Fruit fly (Drosophila melanogaster) whole organism, embryonic: ENCODE results near the gene Tim17a1.

Experiments
- Awh ChIP-seq: fragments of 200-800 bp; sonication (Bioruptor generic); IDR thresholded peaks from 2 replicates; pipeline ENCODE4, ENCODE4 v1.3.6; 2022; ENCODE audit warnings: missing biosample characterization, missing genetic modification characterization
- BEAF-32 ChIP-seq: fragments of 200-800 bp; sonication (Bioruptor generic); optimal IDR thresholded peaks from 3 replicates; lab custom pipeline; 2017; ENCODE audit warnings: missing biosample characterization, missing genetic modification characterization, mild to moderate bottlenecking, moderate library complexity, missing genetic modification reagents
- Blimp-1 ChIP-seq: fragments of 200-800 bp; sonication (Bioruptor generic); optimal IDR thresholded peaks from 3 replicates; lab custom pipeline; 2018; ENCODE audit warnings: missing biosample characterization, missing genetic modification characterization, mild to moderate bottlenecking, moderate library complexity, missing genetic modification reagents
- CG10147 ChIP-seq: fragments of 200-800 bp; sonication (Bioruptor generic); optimal IDR thresholded peaks from 2 replicates; lab custom pipeline; 2019; ENCODE audit warnings: missing biosample characterization, mild to moderate bottlenecking, missing genetic modification characterization, moderate library complexity
- CG13624 ChIP-seq: fragments of 200-800 bp; sonication (Bioruptor generic); optimal IDR thresholded peaks from 2 replicates; lab custom pipeline; 2016; ENCODE audit warnings: missing biosample characterization, missing genetic modification characterization
- CG13775 ChIP-seq: fragments of 200-800 bp; sonication (Bioruptor generic); optimal IDR thresholded peaks from 3 replicates; lab custom pipeline; 2017; ENCODE audit warnings: missing biosample characterization, mild to moderate bottlenecking, missing genetic modification characterization
- CG1832 ChIP-seq: fragments of 200-800 bp; sonication (Bioruptor generic); optimal IDR thresholded peaks from 2 replicates; lab custom pipeline; 2017; ENCODE audit warnings: missing biosample characterization, mild to moderate bottlenecking, missing genetic modification characterization, inconsistent platforms
- CG2202 ChIP-seq: fragments of 200-800 bp; sonication (Bioruptor generic); optimal IDR thresholded peaks from 2 replicates; lab custom pipeline; 2018; ENCODE audit warnings: missing biosample characterization, mild to moderate bottlenecking, missing genetic modification characterization
- CG2678 ChIP-seq: fragments of 200-800 bp; sonication (Bioruptor generic); optimal IDR thresholded peaks from 3 replicates; lab custom pipeline; 2019; ENCODE audit warnings: missing biosample characterization, mild to moderate bottlenecking, missing genetic modification characterization, moderate library complexity
- CG3065 ChIP-seq: fragments of 200-800 bp; sonication (Bioruptor generic); optimal IDR thresholded peaks from 2 replicates; lab custom pipeline; 2016; ENCODE audit warnings: missing biosample characterization, missing genetic modification characterization
- CG31388 ChIP-seq: fragments of 200-800 bp; sonication (Bioruptor generic); optimal IDR thresholded peaks from 2 replicates; lab custom pipeline; 2016; ENCODE audit warnings: missing biosample characterization, missing genetic modification characterization
- CG32532 ChIP-seq: fragments of 200-800 bp; sonication (Bioruptor generic); IDR thresholded peaks from 2 replicates; pipeline ENCODE4 v1.3.6; 2022; ENCODE audit warnings: missing biosample characterization, missing genetic modification characterization
- CG4617 ChIP-seq: fragments of 200-800 bp; sonication (Bioruptor generic); optimal IDR thresholded peaks from 3 replicates; lab custom pipeline; 2016; ENCODE audit warnings: missing biosample characterization, missing genetic modification characterization, borderline replicate concordance
- CG9797 ChIP-seq: fragments of 200-800 bp; sonication (Bioruptor generic); optimal IDR thresholded peaks from 3 replicates; lab custom pipeline; 2018; ENCODE audit warnings: missing biosample characterization, mild to moderate bottlenecking, missing genetic modification characterization
- Chrac-16 ChIP-seq: fragments of 200-800 bp; sonication (Bioruptor generic); optimal IDR thresholded peaks from 3 replicates; lab custom pipeline; 2016; ENCODE audit warnings: missing biosample characterization, missing genetic modification characterization
- D19A ChIP-seq: fragments of 200-800 bp; optimal IDR thresholded peaks from 3 replicates; lab custom pipeline; 2019; ENCODE audit warnings: missing biosample characterization, mild to moderate bottlenecking, missing genetic modification characterization, moderate library complexity
- GATAe ChIP-seq: fragments of 200-800 bp; sonication (Bioruptor generic); conservative IDR thresholded peaks from 2 replicates; pipeline ENCODE4 v1.3.6; 2022; ENCODE audit warnings: missing biosample characterization, missing genetic modification characterization
- HLH3B ChIP-seq: fragments of 200-800 bp; sonication (Bioruptor generic); IDR thresholded peaks from 2 replicates; pipeline ENCODE4 v1.3.6; 2022; ENCODE audit warnings: missing biosample characterization, missing genetic modification characterization
- HLH54F ChIP-seq: fragments of 200-800 bp; sonication (Bioruptor generic); optimal IDR thresholded peaks from 3 replicates; lab custom pipeline; 2016; ENCODE audit warnings: missing biosample characterization, missing genetic modification characterization
- Mes4 ChIP-seq: fragments of 200-800 bp; sonication (Bioruptor generic); optimal IDR thresholded peaks from 2 replicates; lab custom pipeline; 2016; ENCODE audit warnings: missing biosample characterization, missing genetic modification characterization
- Oli ChIP-seq: fragments of 200-800 bp; sonication (Bioruptor generic); optimal IDR thresholded peaks from 2 replicates; lab custom pipeline; 2018; ENCODE audit warnings: missing biosample characterization, mild to moderate bottlenecking, missing genetic modification characterization, moderate library complexity
- Pdp1 ChIP-seq, 2 experiments: fragments of 200-800 bp; sonication (Bioruptor generic); optimal IDR thresholded peaks; 3 replicates each; lab custom pipeline; 2016; ENCODE audit warnings: missing biosample characterization in 2 of 2, missing genetic modification characterization in 2 of 2, mild to moderate bottlenecking in 1 of 2, moderate library complexity in 1 of 2
- Rfx ChIP-seq: fragments of 200-800 bp; sonication (Bioruptor generic); IDR thresholded peaks from 2 replicates; pipeline ENCODE4 v1.3.6; 2022; ENCODE audit warnings: missing biosample characterization, missing genetic modification characterization
- Taf1 ChIP-seq: fragments of 200-800 bp; sonication (Bioruptor generic); IDR thresholded peaks from 2 replicates; pipeline ENCODE4 v1.3.6; 2022; ENCODE audit warnings: missing biosample characterization, missing genetic modification characterization
- ab ChIP-seq: fragments of 200-800 bp; sonication (Bioruptor generic); optimal IDR thresholded peaks from 2 replicates; lab custom pipeline; 2016; ENCODE audit warnings: missing biosample characterization, missing genetic modification characterization
- abd-A ChIP-seq: fragments of 200-800 bp; sonication (Bioruptor generic); optimal IDR thresholded peaks from 3 replicates; lab custom pipeline; 2019; ENCODE audit warnings: missing biosample characterization, mild to moderate bottlenecking, missing genetic modification characterization, moderate library complexity
- cas ChIP-seq: fragments of 200-800 bp; sonication (Bioruptor generic); IDR thresholded peaks from 2 replicates; pipeline ENCODE4 v1.3.6; 2022; ENCODE audit warnings: missing biosample characterization, missing genetic modification characterization
- chinmo ChIP-seq: fragments of 200-800 bp; sonication (Bioruptor generic); IDR thresholded peaks from 4 replicates; pipeline ENCODE4 v1.3.6; 2022; ENCODE audit warnings: missing biosample characterization, missing genetic modification characterization; ENCODE audit not compliant: partially characterized antibody
- ci ChIP-seq: fragments of 200-800 bp; sonication (Bioruptor generic); IDR thresholded peaks from 3 replicates; pipeline ENCODE4 v1.3.6; 2022; ENCODE audit warnings: missing biosample characterization, missing genetic modification characterization
- emc ChIP-seq: fragments of 200-800 bp; sonication (Bioruptor generic); optimal IDR thresholded peaks from 2 replicates; lab custom pipeline; 2016; ENCODE audit warnings: missing biosample characterization, missing genetic modification characterization
- fd96Cb ChIP-seq: fragments of 200-800 bp; sonication (Bioruptor generic); optimal IDR thresholded peaks from 2 replicates; lab custom pipeline; 2018; ENCODE audit warnings: missing biosample characterization, mild to moderate bottlenecking, missing genetic modification characterization, moderate library complexity
- gce ChIP-seq: fragments of 200-800 bp; sonication (Bioruptor generic); IDR thresholded peaks from 3 replicates; pipeline ENCODE4 v1.3.6; 2022; ENCODE audit warnings: missing biosample characterization, missing genetic modification characterization
- grn ChIP-seq: fragments of 200-800 bp; sonication (Bioruptor generic); optimal IDR thresholded peaks from 3 replicates; lab custom pipeline; 2017; ENCODE audit warnings: missing biosample characterization, missing genetic modification characterization
- kni ChIP-seq: fragments of 200-800 bp; sonication (Bioruptor generic); optimal IDR thresholded peaks from 3 replicates; lab custom pipeline; 2017; ENCODE audit warnings: mild to moderate bottlenecking, missing biosample characterization, missing genetic modification reagents, missing genetic modification characterization
- lov ChIP-seq, 2 experiments: fragments of 200-800 bp in 1 of 2; fragments of >200 bp in 1 of 2; sonication (Bioruptor generic) in 1 of 2; IDR thresholded peaks in 1 of 2; optimal IDR thresholded peaks in 1 of 2; 2 replicates in 1 of 2; 3 replicates in 1 of 2; pipeline versions ENCODE4 v1.3.6 to Lab custom; 2017 to 2022; ENCODE audit warnings: missing biosample characterization in 1 of 2, missing genetic modification characterization in 1 of 2
- maf-S ChIP-seq: fragments of 200-800 bp; sonication (Bioruptor generic); optimal IDR thresholded peaks from 2 replicates; lab custom pipeline; 2016; ENCODE audit warnings: missing biosample characterization, missing genetic modification characterization
- oc ChIP-seq: fragments of 200-800 bp; sonication (Bioruptor generic); optimal IDR thresholded peaks from 2 replicates; lab custom pipeline; 2018; ENCODE audit warnings: missing biosample characterization, mild to moderate bottlenecking, missing genetic modification characterization, moderate library complexity
- pnt ChIP-seq: fragments of 200-800 bp; sonication (Bioruptor generic); optimal IDR thresholded peaks from 3 replicates; lab custom pipeline; 2016; ENCODE audit warnings: missing biosample characterization, missing genetic modification characterization
- repo ChIP-seq: fragments of 200-800 bp; sonication (Bioruptor generic); optimal IDR thresholded peaks from 2 replicates; lab custom pipeline; 2016; ENCODE audit warnings: missing biosample characterization, missing genetic modification characterization
- rib ChIP-seq: fragments of 200-800 bp; sonication (Bioruptor generic); IDR thresholded peaks from 2 replicates; pipeline ENCODE4 v1.3.6; 2022; ENCODE audit warnings: missing biosample characterization, missing genetic modification characterization
- sd ChIP-seq: fragments of 200-800 bp; sonication (Bioruptor generic); optimal IDR thresholded peaks from 3 replicates; lab custom pipeline; 2018; ENCODE audit warnings: missing biosample characterization, mild to moderate bottlenecking, missing genetic modification characterization, moderate library complexity
- sim ChIP-seq: fragments of 200-800 bp; sonication (Bioruptor generic); IDR thresholded peaks from 2 replicates; pipeline ENCODE4 v1.3.6; 2022; ENCODE audit warnings: missing biosample characterization, missing genetic modification characterization
- slbo ChIP-seq: fragments of 200-800 bp; sonication (Bioruptor generic); IDR thresholded peaks from 2 replicates; pipeline ENCODE4 v1.3.6; 2022; ENCODE audit warnings: missing biosample characterization, missing genetic modification characterization
- sqz ChIP-seq: fragments of 200-800 bp; sonication (Bioruptor generic); optimal IDR thresholded peaks from 3 replicates; lab custom pipeline; 2018; ENCODE audit warnings: missing biosample characterization, mild to moderate bottlenecking, missing genetic modification characterization
- tin ChIP-seq: fragments of 200-800 bp; sonication (Bioruptor generic); optimal IDR thresholded peaks from 3 replicates; lab custom pipeline; 2016; ENCODE audit warnings: missing biosample characterization, missing genetic modification characterization
- zen2 ChIP-seq: fragments of 200-800 bp; sonication (Bioruptor generic); IDR thresholded peaks from 3 replicates; pipeline ENCODE4 v1.3.6; 2022; ENCODE audit warnings: missing biosample characterization, missing genetic modification characterization; ENCODE audit not compliant: partially characterized antibody

Tim17a1 gene

DNA sequence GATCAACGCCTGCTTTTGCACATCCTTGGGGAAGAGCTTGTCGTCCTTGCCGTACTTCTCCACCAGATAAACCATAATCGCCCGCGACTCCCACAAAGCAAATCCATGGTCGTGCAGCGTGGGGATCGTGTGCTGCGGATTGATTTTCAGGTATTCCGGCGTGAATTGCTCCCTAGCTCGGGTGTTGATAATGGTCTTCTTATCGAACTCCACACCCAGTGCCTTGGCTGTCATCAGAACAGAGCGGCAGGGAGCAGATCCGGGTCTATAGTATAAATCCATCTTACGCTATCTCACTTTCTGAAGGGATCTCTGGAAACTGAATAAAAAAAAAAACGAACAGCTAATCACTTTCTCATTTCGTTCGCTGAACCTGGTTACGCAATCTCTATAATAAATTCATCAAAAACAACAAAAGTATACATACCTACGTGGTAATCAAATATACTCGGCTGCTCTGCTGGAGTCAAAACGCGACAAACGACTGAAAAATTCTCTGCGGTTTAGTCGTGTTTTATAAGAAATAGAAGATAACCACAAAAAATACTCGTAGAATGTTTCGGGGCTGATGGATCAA lies 872 bp upstream of the Tim17a1 start, which contains the start of gene GstD10:
TSS of gene GstD10 (minus strand) at position 472 of the 577 bp plus-strand sequence.
- TF ChIP-seq HLH3B: no peak
- 0 out of 4 replicates have a peak, but pooled peaks have one; percentile 20 for TF ChIP-seq chinmo (GFP tag; lab: Robert Waterston, UW)
- peak in 1 of 2 experiments; percentile 79 for TF ChIP-seq Pdp1 (GFP tag; optimal IDR thresholded peaks at IDR 0.05; lab: Kevin White, UChicago)
- no peak for TF ChIP-seq GATAe (GFP tag; lab: Robert Waterston, UW)
- no peak for TF ChIP-seq ab (GFP tag; lab: Kevin White, UChicago)
- no peak for TF ChIP-seq rib (GFP tag; lab: Robert Waterston, UW)
- TF ChIP-seq maf-S (GFP tag; lab: Kevin White, UChicago): no peak
- no peak for TF ChIP-seq sim (GFP tag; lab: Robert Waterston, UW)
- TF ChIP-seq, all 482 proteins: peak for 2

DNA sequence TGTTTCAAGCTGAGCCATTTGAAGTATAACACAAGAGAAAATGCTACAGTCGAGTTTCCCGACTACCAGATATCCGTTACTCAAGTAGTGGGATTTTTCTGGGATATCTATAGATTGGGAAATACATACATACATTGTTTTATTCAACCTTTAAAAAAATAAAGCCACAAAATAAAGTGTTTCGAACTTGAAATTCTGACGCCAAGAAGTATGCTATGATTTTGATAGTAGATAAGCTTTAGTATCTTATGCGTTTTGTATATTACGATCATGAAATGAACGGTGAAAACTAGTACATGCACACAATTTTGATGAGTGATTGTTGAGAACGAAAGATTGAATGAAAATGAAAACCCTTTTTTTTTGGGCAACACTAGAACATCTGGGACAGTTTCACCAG lies 936 bp downstream of the Tim17a1 start:
- TF ChIP-seq grn (peak; percentile 98), CG13775 (no peak)

DNA sequence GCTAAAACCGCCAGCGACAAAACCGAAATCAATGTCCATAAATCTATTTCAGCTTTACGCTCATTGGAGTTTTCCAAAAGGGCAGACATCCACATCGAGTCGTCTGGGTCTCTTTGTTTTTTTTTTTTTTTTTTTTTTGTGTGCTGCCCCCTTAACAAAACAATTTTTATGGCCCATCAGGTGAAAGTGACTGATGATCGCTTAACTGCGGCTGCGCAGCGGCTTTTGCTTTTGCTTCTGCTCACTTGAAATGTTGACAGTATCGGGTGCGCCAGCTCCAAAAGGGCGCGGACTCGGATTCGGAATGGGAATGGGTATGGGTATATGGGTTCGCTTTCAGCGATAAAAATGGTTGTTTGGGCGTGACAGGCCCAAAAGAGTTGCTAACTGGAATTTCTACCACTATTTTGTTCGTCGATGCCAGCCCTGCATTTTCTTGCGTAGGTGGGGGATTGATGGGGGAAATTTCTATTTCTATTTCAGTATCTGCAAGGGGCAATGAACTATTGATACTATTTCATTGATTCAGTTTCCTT lies 2.5 kb downstream of the Tim17a1 start:
- TF ChIP-seq abd-A: peak; percentile 33
- no peak for TF ChIP-seq Oli (tag; lab: Kevin White, UChicago)
- TF ChIP-seq Blimp-1 (GFP tag; lab: Kevin White, UChicago): peak; percentile 97
- TF ChIP-seq fd96Cb: no peak
- TF ChIP-seq kni: peak; percentile 92
- 0 out of 2 replicates have a peak, but pooled peaks have one; percentile 21 for TF ChIP-seq Awh (GFP tag; lab: Robert Waterston, UW)
- TF ChIP-seq zen2 (GFP tag; lab: Robert Waterston, UW): no peak
- no peak for TF ChIP-seq CG31388 (GFP tag; lab: Kevin White, UChicago)
- no peak for TF ChIP-seq slbo
- peak; percentile 32 for TF ChIP-seq oc
- TF ChIP-seq CG13775: no peak
- TF ChIP-seq pnt: no peak
- TF ChIP-seq BEAF-32 (GFP tag; lab: Kevin White, UChicago): no peak
- TF ChIP-seq CG2678 (tag; lab: Kevin White, UChicago): no peak
- TF ChIP-seq sd (tag; lab: Kevin White, UChicago): peak; percentile 18
- no peak for TF ChIP-seq CG9797 (GFP tag; lab: Kevin White, UChicago)
- TF ChIP-seq Taf1 (GFP tag; lab: Robert Waterston, UW): no peak
- no peak for TF ChIP-seq CG10147 (GFP tag; lab: Kevin White, UChicago)
- TF ChIP-seq repo: no peak
- TF ChIP-seq CG13624 (GFP tag; lab: Kevin White, UChicago): no peak
- TF ChIP-seq sqz: peak; percentile 73
- TF ChIP-seq CG1832: no peak
- TF ChIP-seq CG2202 (tag; lab: Kevin White, UChicago): no peak

DNA sequence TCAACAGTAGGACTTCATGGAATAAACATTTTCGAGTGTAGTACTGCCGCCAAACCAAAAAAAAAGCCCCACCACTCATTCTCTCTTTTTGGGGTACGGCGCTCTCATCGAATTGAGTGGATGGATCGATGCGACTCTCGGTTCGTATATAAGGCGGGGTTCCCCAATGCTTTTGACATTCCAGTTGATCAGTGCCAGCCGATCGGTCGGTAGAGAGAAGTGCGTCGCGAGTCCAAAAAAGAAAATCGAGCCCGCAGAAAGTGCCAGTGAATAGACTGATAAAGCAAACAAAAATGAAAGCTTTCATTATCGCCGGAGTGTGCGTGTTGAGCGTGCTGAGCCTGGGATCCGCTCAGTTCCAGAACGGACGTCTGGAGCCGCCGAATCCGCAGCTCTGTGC lies 4.6 kb downstream of the Tim17a1 start, which contains the start of gene CG4115:
TSS of gene CG4115 (plus strand) at position 172 of the 400 bp plus-strand sequence.
- TF ChIP-seq D19A (tag; lab: Kevin White, UChicago): no peak
- TF ChIP-seq lov (optimal IDR thresholded peaks at IDR 0.05; lab: Kevin White, UChicago): no peak
- TF ChIP-seq lov (GFP tag; IDR thresholded peaks at IDR 0.05; lab: Robert Waterston, UW): no peak
- TF ChIP-seq ci (GFP tag; lab: Robert Waterston, UW): 0 out of 3 replicates have a peak, but pooled peaks have one; percentile 49
- TF ChIP-seq CG32532 (GFP tag; lab: Robert Waterston, UW): no peak
- TF ChIP-seq emc (GFP tag; lab: Kevin White, UChicago): no peak
- TF ChIP-seq Chrac-16 (GFP tag; lab: Kevin White, UChicago): no peak
- TF ChIP-seq tin (GFP tag; lab: Kevin White, UChicago): no peak
- no peak for TF ChIP-seq CG4617
- no peak for TF ChIP-seq Mes4 (GFP tag; lab: Kevin White, UChicago)
- no peak for TF ChIP-seq CG3065 (GFP tag; lab: Kevin White, UChicago)
- TF ChIP-seq gce: 0 out of 3 replicates have a peak, but pooled peaks have one; percentile 15
- TF ChIP-seq HLH54F (GFP tag; lab: Kevin White, UChicago): no peak
- peak; percentile 16; the same call in 1 of the 2 replicates for TF ChIP-seq Rfx (GFP tag; lab: Robert Waterston, UW)
- TF ChIP-seq kni: peak; percentile 23
- no peak for TF ChIP-seq cas
